Fruit fly (Drosophila melanogaster) whole organism, embryonic: ENCODE measurements around the gene Shaw.
A peak's percentile ranks its signal among the peaks of the same experiment; 100 is the strongest.

Source experiments
- Asciz ChIP-seq: fragments of 200-800 bp; sonication (Bioruptor generic); optimal IDR thresholded peaks from 2 replicates; lab custom pipeline; 2017; ENCODE audit warnings: missing biosample characterization, mild to moderate bottlenecking, missing genetic modification characterization, missing genetic modification reagents
- Atf6 ChIP-seq: fragments of 200-800 bp; sonication (Bioruptor generic); IDR thresholded peaks from 2 replicates; pipeline ENCODE4 v1.3.6; 2022; ENCODE audit warnings: missing biosample characterization, missing genetic modification characterization
- CG10565 ChIP-seq: fragments of 200-800 bp; sonication (Bioruptor generic); optimal IDR thresholded peaks from 3 replicates; lab custom pipeline; 2016; ENCODE audit warnings: missing biosample characterization, mild to moderate bottlenecking, missing genetic modification characterization
- CG11093 ChIP-seq: fragments of 200-800 bp; sonication (Bioruptor generic); IDR thresholded peaks from 3 replicates; pipeline ENCODE4 v1.3.6; 2022; ENCODE audit warnings: missing biosample characterization, missing genetic modification characterization
- CG12769 ChIP-seq: fragments of 200-800 bp; sonication (Bioruptor generic); optimal IDR thresholded peaks from 2 replicates; lab custom pipeline; 2019; ENCODE audit warnings: missing biosample characterization, mild to moderate bottlenecking, missing genetic modification characterization, moderate library complexity
- CG13775 ChIP-seq: fragments of 200-800 bp; sonication (Bioruptor generic); optimal IDR thresholded peaks from 3 replicates; lab custom pipeline; 2017; ENCODE audit warnings: missing biosample characterization, mild to moderate bottlenecking, missing genetic modification characterization
- CG14014 ChIP-seq: fragments of 200-800 bp; sonication (Bioruptor generic); IDR thresholded peaks from 2 replicates; pipeline ENCODE4 v1.3.6; 2022; ENCODE audit warnings: missing biosample characterization, missing genetic modification characterization
- CG14710 ChIP-seq: fragments of 200-800 bp; sonication (Bioruptor generic); optimal IDR thresholded peaks from 3 replicates; lab custom pipeline; 2019; ENCODE audit warnings: missing biosample characterization, mild to moderate bottlenecking, missing genetic modification characterization, moderate library complexity
- CG15514 ChIP-seq: fragments of 200-800 bp; sonication (Bioruptor generic); optimal IDR thresholded peaks from 3 replicates; lab custom pipeline; 2017; ENCODE audit warnings: missing biosample characterization, missing genetic modification characterization, mild to moderate bottlenecking, moderate library complexity, missing genetic modification reagents
- CG1647 ChIP-seq: fragments of 200-800 bp; sonication (Bioruptor generic); optimal IDR thresholded peaks from 3 replicates; lab custom pipeline; 2016; ENCODE audit warnings: missing biosample characterization, missing genetic modification characterization
- CG17802 ChIP-seq: fragments of 200-800 bp; sonication (Bioruptor generic); optimal IDR thresholded peaks from 2 replicates; lab custom pipeline; 2018; ENCODE audit warnings: missing biosample characterization, mild to moderate bottlenecking, missing genetic modification characterization, moderate library complexity
- CG17829 ChIP-seq: fragments of 200-800 bp; optimal IDR thresholded peaks from 2 replicates; lab custom pipeline; 2019; ENCODE audit warnings: missing biosample characterization, mild to moderate bottlenecking, missing genetic modification characterization, moderate library complexity
- CG3281 ChIP-seq: fragments of 200-800 bp; sonication (Bioruptor generic); optimal IDR thresholded peaks from 3 replicates; lab custom pipeline; 2017; ENCODE audit warnings: missing biosample characterization, mild to moderate bottlenecking, missing genetic modification characterization
- CG4360 ChIP-seq: fragments of 200-800 bp; sonication (Bioruptor generic); IDR thresholded peaks from 2 replicates; pipeline ENCODE4 v1.3.6; 2022; ENCODE audit warnings: missing biosample characterization, missing genetic modification characterization
- CG6175 ChIP-seq: fragments of 200-800 bp; sonication (Bioruptor generic); IDR thresholded peaks from 3 replicates; pipeline ENCODE4 v1.3.6; 2022; ENCODE audit warnings: missing biosample characterization, missing genetic modification characterization
- CG6689 ChIP-seq: fragments of 200-800 bp; sonication (Bioruptor generic); IDR thresholded peaks from 2 replicates; pipeline ENCODE4 v1.3.6; 2022; ENCODE audit warnings: missing biosample characterization, missing genetic modification characterization
- CG7839 ChIP-seq: fragments of 200-800 bp; sonication (Bioruptor generic); optimal IDR thresholded peaks from 3 replicates; lab custom pipeline; 2018; ENCODE audit warnings: missing biosample characterization, mild to moderate bottlenecking, missing genetic modification characterization, moderate library complexity
- CG7963 ChIP-seq: fragments of 200-800 bp; sonication (Bioruptor generic); IDR thresholded peaks from 3 replicates; pipeline ENCODE4 v1.3.6; 2022; ENCODE audit warnings: missing biosample characterization, missing genetic modification characterization; ENCODE audit not compliant: partially characterized antibody
- CG9932 ChIP-seq: fragments of 200-800 bp; sonication (Bioruptor generic); IDR thresholded peaks from 2 replicates; pipeline ENCODE4 v1.3.6; 2022; ENCODE audit warnings: missing biosample characterization, missing genetic modification characterization
- Dref ChIP-seq: fragments of 200-800 bp; sonication (Bioruptor generic); IDR thresholded peaks from 2 replicates; pipeline ENCODE4 v1.3.6; 2022; ENCODE audit warnings: missing biosample characterization, missing genetic modification characterization
- Ets65A ChIP-seq: fragments of 200-800 bp; sonication (Bioruptor generic); peaks from one replicate; lab custom pipeline; 2016; ENCODE audit warnings: missing biosample characterization, missing genetic modification characterization
- Fer3 ChIP-seq: fragments of 200-800 bp; sonication (Bioruptor generic); optimal IDR thresholded peaks from 2 replicates; lab custom pipeline; 2018; ENCODE audit warnings: missing biosample characterization, mild to moderate bottlenecking, missing genetic modification characterization, moderate library complexity
- MTF-1 ChIP-seq: fragments of 200-800 bp; sonication (Bioruptor generic); optimal IDR thresholded peaks from 2 replicates; lab custom pipeline; 2018; ENCODE audit warnings: missing biosample characterization, mild to moderate bottlenecking, missing genetic modification characterization, borderline replicate concordance
- Pdp1 ChIP-seq, 2 experiments: fragments of 200-800 bp; sonication (Bioruptor generic); optimal IDR thresholded peaks; 3 replicates each; lab custom pipeline; 2016; ENCODE audit warnings: missing biosample characterization in 2 of 2, missing genetic modification characterization in 2 of 2, mild to moderate bottlenecking in 1 of 2, moderate library complexity in 1 of 2
- Sry-β ChIP-seq: fragments of 200-800 bp; sonication (Bioruptor generic); optimal IDR thresholded peaks from 2 replicates; lab custom pipeline; 2018; ENCODE audit warnings: missing biosample characterization, mild to moderate bottlenecking, missing genetic modification characterization, moderate library complexity
- Ssrp ChIP-seq: fragments of 200-800 bp; sonication (Bioruptor generic); optimal IDR thresholded peaks from 2 replicates; lab custom pipeline; 2018; ENCODE audit warnings: missing biosample characterization, mild to moderate bottlenecking, missing genetic modification characterization, moderate library complexity
- amos ChIP-seq: fragments of 200-800 bp; sonication (Bioruptor generic); IDR thresholded peaks from 2 replicates; pipeline ENCODE4 v1.3.6; 2022; ENCODE audit warnings: missing biosample characterization, missing genetic modification characterization; ENCODE audit not compliant: partially characterized antibody
- bbx ChIP-seq: fragments of 200-800 bp; sonication (Bioruptor generic); IDR thresholded peaks from 2 replicates; pipeline ENCODE4 v1.3.6; 2022; ENCODE audit warnings: missing biosample characterization, missing genetic modification characterization; ENCODE audit not compliant: partially characterized antibody
- chif ChIP-seq, 2 experiments: fragments of 200-800 bp; sonication (Bioruptor generic); optimal IDR thresholded peaks; 3 replicates each; lab custom pipeline; 2016; ENCODE audit warnings: missing biosample characterization in 2 of 2, missing genetic modification characterization in 2 of 2
- croc ChIP-seq: fragments of 200-800 bp; sonication (Bioruptor generic); conservative IDR thresholded peaks from 3 replicates; pipeline ENCODE4 v1.3.6; 2022; ENCODE audit warnings: missing biosample characterization, missing genetic modification characterization
- dimm ChIP-seq: fragments of 200-800 bp; sonication (Bioruptor generic); IDR thresholded peaks from 2 replicates; pipeline ENCODE4 v1.3.6; 2022; ENCODE audit warnings: missing biosample characterization, missing genetic modification characterization
- dpn ChIP-seq, 2 experiments: fragments of 200-800 bp; sonication (Bioruptor generic); optimal IDR thresholded peaks; 3 replicates each; lab custom pipeline; 2016; ENCODE audit warnings: missing biosample characterization in 2 of 2, missing genetic modification characterization in 2 of 2
- dysf ChIP-seq: fragments of 200-800 bp; sonication (Bioruptor generic); IDR thresholded peaks from 3 replicates; pipeline ENCODE4 v1.3.6; 2022; ENCODE audit warnings: missing biosample characterization, missing genetic modification characterization
- fd3F ChIP-seq: fragments of 200-800 bp; sonication (Bioruptor generic); optimal IDR thresholded peaks from 2 replicates; lab custom pipeline; 2018; ENCODE audit warnings: missing biosample characterization, mild to moderate bottlenecking, missing genetic modification characterization, moderate library complexity
- ftz-f1 ChIP-seq: fragments of 200-800 bp; sonication (Bioruptor generic); optimal IDR thresholded peaks from 2 replicates; lab custom pipeline; 2016; ENCODE audit warnings: missing biosample characterization, missing genetic modification characterization
- gsb-n ChIP-seq: fragments of 200-800 bp; sonication (Bioruptor generic); optimal IDR thresholded peaks from 3 replicates; lab custom pipeline; 2018; ENCODE audit warnings: missing biosample characterization, mild to moderate bottlenecking, missing genetic modification characterization
- h ChIP-seq: fragments of >200 bp; optimal IDR thresholded peaks from 2 replicates; lab custom pipeline; 2017
- ham ChIP-seq: fragments of 200-800 bp; sonication (Bioruptor generic); IDR thresholded peaks from 2 replicates; pipeline ENCODE4 v1.3.6; 2022; ENCODE audit warnings: missing biosample characterization, missing genetic modification characterization
- her ChIP-seq: fragments of 200-800 bp; sonication (Bioruptor generic); optimal IDR thresholded peaks from 2 replicates; lab custom pipeline; 2016; ENCODE audit warnings: missing biosample characterization, missing genetic modification characterization
- hkb ChIP-seq, 2 experiments: fragments of 200-800 bp in 1 of 2; fragments of >200 bp in 1 of 2; sonication (Bioruptor generic) in 1 of 2; IDR thresholded peaks in 1 of 2; optimal IDR thresholded peaks in 1 of 2; 2 replicates each; pipeline versions ENCODE4 v1.3.6 to Lab custom; 2017 to 2022; ENCODE audit warnings: missing biosample characterization in 1 of 2, missing genetic modification characterization in 1 of 2
- nerfin-1 ChIP-seq: fragments of 200-800 bp; sonication (Bioruptor generic); optimal IDR thresholded peaks from 3 replicates; lab custom pipeline; 2019; ENCODE audit warnings: missing biosample characterization, mild to moderate bottlenecking, missing genetic modification characterization, moderate library complexity
- nmo ChIP-seq: fragments of 200-800 bp; sonication (Bioruptor generic); optimal IDR thresholded peaks from 2 replicates; lab custom pipeline; 2018; ENCODE audit warnings: missing biosample characterization, mild to moderate bottlenecking, missing genetic modification characterization, moderate library complexity
- pan ChIP-seq, 4 experiments: fragments of >200 bp in 3 of 4; fragments of 200-800 bp in 1 of 4; sonication (Bioruptor generic) in 1 of 4; optimal IDR thresholded peaks in 3 of 4; IDR thresholded peaks in 1 of 4; 2 replicates each; pipeline versions ENCODE4 v1.3.6 to Lab custom; 2017 to 2022; ENCODE audit warnings: missing biosample characterization in 2 of 4, missing genetic modification characterization in 2 of 4, mixed read lengths in 1 of 4
- pb ChIP-seq: fragments of 200-800 bp; sonication (Bioruptor generic); optimal IDR thresholded peaks from 3 replicates; lab custom pipeline; 2016; ENCODE audit warnings: missing biosample characterization, missing genetic modification characterization
- prd ChIP-seq, 3 experiments: fragments of >200 bp in 2 of 3; fragments of 200-800 bp in 1 of 3; sonication (Bioruptor generic) in 1 of 3; optimal IDR thresholded peaks in 2 of 3; IDR thresholded peaks in 1 of 3; 2 replicates in 2 of 3; 3 replicates in 1 of 3; pipeline versions ENCODE4 v1.3.6 to Lab custom; 2017 to 2022; ENCODE audit warnings: missing biosample characterization in 1 of 3, missing genetic modification characterization in 1 of 3
- sens-2 ChIP-seq: fragments of 200-800 bp; sonication (Bioruptor generic); IDR thresholded peaks from 2 replicates; pipeline ENCODE4 v1.3.6; 2022; ENCODE audit warnings: missing biosample characterization, missing genetic modification characterization
- sisA ChIP-seq: fragments of 200-800 bp; sonication (Bioruptor generic); IDR thresholded peaks from 2 replicates; pipeline ENCODE4 v1.3.6; 2022; ENCODE audit warnings: missing biosample characterization, missing genetic modification characterization
- sqz ChIP-seq: fragments of 200-800 bp; sonication (Bioruptor generic); optimal IDR thresholded peaks from 3 replicates; lab custom pipeline; 2018; ENCODE audit warnings: missing biosample characterization, mild to moderate bottlenecking, missing genetic modification characterization
- sug ChIP-seq: fragments of 200-800 bp; optimal IDR thresholded peaks from 2 replicates; lab custom pipeline; 2019; ENCODE audit warnings: missing biosample characterization, mild to moderate bottlenecking, missing genetic modification characterization, moderate library complexity
- ttk ChIP-seq: fragments of 200-800 bp; sonication (Bioruptor generic); IDR thresholded peaks from 2 replicates; pipeline ENCODE4 v2.1.2; 2022; ENCODE audit warnings: missing biosample characterization, missing genetic modification characterization

Gene Shaw

DNA sequence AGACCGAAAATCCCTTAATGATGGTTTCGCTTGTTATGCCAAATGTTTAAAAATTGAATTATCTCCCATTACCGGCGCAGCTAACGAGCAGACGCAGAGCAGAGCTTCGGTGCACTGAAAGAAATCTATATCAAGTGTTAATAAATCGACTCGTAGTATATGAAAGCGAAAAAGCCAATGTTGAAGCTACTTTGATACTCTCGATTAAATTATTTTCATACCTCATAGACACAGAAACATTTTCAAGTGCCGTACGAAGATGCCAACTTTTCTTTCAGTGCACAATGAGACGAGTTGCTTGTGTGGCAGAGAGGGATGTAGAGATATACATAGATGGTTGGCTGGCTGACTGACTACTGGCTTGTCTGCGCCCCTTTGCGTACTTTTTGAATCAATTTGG lies 42.2 kb upstream of the Shaw start (continued):
- TF ChIP-seq prd (optimal IDR thresholded peaks at IDR 0.05; lab: Kevin White, UChicago) (no peak), prd (GFP tag; IDR thresholded peaks at IDR 0.05; lab: Robert Waterston, UW) (peak; percentile 71), Dref (GFP tag; lab: Robert Waterston, UW) (no peak), MTF-1 (GFP tag; lab: Kevin White, UChicago) (no peak), CG17829 (tag; lab: Kevin White, UChicago) (peak; percentile 52), sens-2 (GFP tag; lab: Robert Waterston, UW) (no peak), Ets65A (GFP tag; lab: Kevin White, UChicago) (peak; percentile 77), Asciz (GFP tag; lab: Kevin White, UChicago) (no peak), nerfin-1 (peak; percentile 19), CG1647 (GFP tag; lab: Kevin White, UChicago) (no peak), dysf (no peak), CG10565 (GFP tag; lab: Kevin White, UChicago) (no peak), CG14710 (tag; lab: Kevin White, UChicago) (peak; percentile 41), pan (optimal IDR thresholded peaks at IDR 0.05; lab: Kevin White, UChicago) (no peak), pan (GFP tag; optimal IDR thresholded peaks at IDR 0.05 in 1 of 2, IDR thresholded peaks at IDR 0.05 in 1 of 2) (no peak), CG6175 (GFP tag; lab: Robert Waterston, UW) (no peak), ham (GFP tag; lab: Robert Waterston, UW) (no peak), Atf6 (no peak), nmo (GFP tag; lab: Kevin White, UChicago) (peak; percentile 44), CG7839 (tag; lab: Kevin White, UChicago) (no peak), CG3281 (GFP tag; lab: Kevin White, UChicago) (no peak), chif (GFP tag; optimal IDR thresholded peaks at IDR 0.05; lab: Kevin White, UChicago) (peak; percentile 17 to 49), CG6689 (GFP tag; lab: Robert Waterston, UW) (peak; percentile 42), CG7963 (GFP tag; lab: Robert Waterston, UW) (no peak), CG14014 (GFP tag; lab: Robert Waterston, UW) (no peak), h (lab: Kevin White, UChicago) (no peak), Fer3 (no peak), dimm (GFP tag; lab: Robert Waterston, UW) (no peak), bbx (GFP tag; lab: Robert Waterston, UW) (no peak), gsb-n (tag; lab: Kevin White, UChicago) (peak; percentile 35), CG11093 (no peak), CG17802 (tag; lab: Kevin White, UChicago) (peak; percentile 15), ttk (0 out of 2 replicates have a peak, but pooled peaks have one; percentile 20), fd3F (GFP tag; lab: Kevin White, UChicago) (no peak), Ssrp (no peak), Pdp1 (GFP tag; optimal IDR thresholded peaks at IDR 0.05; lab: Kevin White, UChicago) (peak; percentile 5), Sry-β (GFP tag; lab: Kevin White, UChicago) (no peak), sqz (GFP tag; lab: Kevin White, UChicago) (no peak), CG9932 (GFP tag; lab: Robert Waterston, UW) (no peak), dpn (GFP tag; optimal IDR thresholded peaks at IDR 0.05; lab: Kevin White, UChicago) (no peak), pb (no peak), sug (tag; lab: Kevin White, UChicago) (no peak), CG4360 (no peak), croc (GFP tag; lab: Robert Waterston, UW) (peak; percentile 59), CG12769 (tag; lab: Kevin White, UChicago) (no peak), CG13775 (GFP tag; lab: Kevin White, UChicago) (no peak), hkb (optimal IDR thresholded peaks at IDR 0.05; lab: Kevin White, UChicago) (no peak), hkb (GFP tag; IDR thresholded peaks at IDR 0.05; lab: Robert Waterston, UW) (no peak), CG15514 (GFP tag; lab: Kevin White, UChicago) (no peak), sisA (peak; percentile 63), amos (GFP tag; lab: Robert Waterston, UW) (no peak), ftz-f1 (GFP tag; lab: Kevin White, UChicago) (no peak), her (GFP tag; lab: Kevin White, UChicago) (no peak)
